Worm (Caenorhabditis elegans) whole organism, L4 larva: ENCODE results near the gene K07H8.5.

Experiments used
- mdl-1 ChIP-seq, 2 experiments: fragments of 150-350 bp in 1 of 2; sonication (generic microtip) in 1 of 2; optimal IDR thresholded peaks; 2 replicates each; lab custom pipeline; 2014 to 2017; ENCODE audit warnings: missing biosample characterization in 2 of 2, missing genetic modification characterization in 2 of 2
- nhr-28 ChIP-seq: fragments of 150-350 bp; optimal IDR thresholded peaks from 2 replicates; lab custom pipeline; 2014; ENCODE audit warnings: missing biosample characterization, missing genetic modification characterization
- nhr-77 ChIP-seq: fragments of 150-350 bp; optimal IDR thresholded peaks from 2 replicates; lab custom pipeline; 2014; ENCODE audit warnings: missing biosample characterization, missing genetic modification characterization
- tag-97 ChIP-seq: fragments of 200-800 bp; sonication (Bioruptor generic); IDR thresholded peaks from 2 replicates; pipeline ENCODE4 v1.3.6; 2022; ENCODE audit warnings: missing genetic modification characterization, missing compliant biosample characterization
- zag-1 ChIP-seq: fragments of 150-350 bp; optimal IDR thresholded peaks from 2 replicates; lab custom pipeline; 2014; ENCODE audit warnings: missing biosample characterization, missing genetic modification characterization

DNA sequence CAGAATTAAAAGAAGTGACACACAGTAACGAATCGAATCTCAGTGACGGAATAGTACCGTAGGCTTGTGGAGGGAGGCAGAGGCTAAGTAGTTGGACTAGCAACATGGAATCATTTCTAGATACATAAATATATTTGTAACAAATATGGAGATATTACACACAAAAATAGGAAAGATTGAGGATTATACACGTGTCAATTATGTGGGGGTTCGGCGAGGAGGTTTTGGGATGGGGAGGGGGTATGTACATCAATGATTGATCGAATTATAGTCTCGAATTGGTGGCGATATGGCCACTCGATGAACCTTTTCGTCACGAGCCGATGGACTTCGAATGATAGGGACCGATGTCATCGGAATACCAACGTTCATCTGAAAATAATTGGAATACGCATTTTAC, 39.3 kb downstream of the K07H8.5 start:
- no peak for TF ChIP-seq nhr-28
- TF ChIP-seq nhr-77 (tag; lab: Kevin White, UChicago), result no peak
- TF ChIP-seq mdl-1 (tag; optimal IDR thresholded peaks at IDR 0.05; lab: Kevin White, UChicago), result no peak
- TF ChIP-seq zag-1, result no peak
- TF ChIP-seq tag-97 (GFP tag; lab: Robert Waterston, UW), result no peak
